Worm (Caenorhabditis elegans) whole organism, L1 larva: ENCODE data around the gene T08A11.1.
A peak's percentile ranks its signal among the peaks of the same experiment; 100 is the strongest.

Source experiments
- C16A3.4 ChIP-seq: fragments of 150-350 bp; optimal IDR thresholded peaks from 2 replicates; lab custom pipeline; 2014; ENCODE audit warnings: missing biosample characterization, missing genetic modification characterization
- F16B12.6 ChIP-seq: fragments of 150-350 bp; optimal IDR thresholded peaks from 2 replicates; lab custom pipeline; 2014; ENCODE audit warnings: missing biosample characterization, missing genetic modification characterization
- Y116A8C.19 ChIP-seq: sonication (generic microtip); optimal IDR thresholded peaks from 2 replicates; lab custom pipeline; 2016; ENCODE audit warnings: missing compliant biosample characterization, missing genetic modification characterization, borderline replicate concordance
- aha-1 ChIP-seq: fragments of 150-350 bp; optimal IDR thresholded peaks from 2 replicates; lab custom pipeline; 2014; ENCODE audit warnings: missing biosample characterization, missing genetic modification characterization
- ama-1 ChIP-seq: fragments of 150-350 bp; optimal IDR thresholded peaks from 2 replicates; lab custom pipeline; 2014
- ceh-82 ChIP-seq, 3 experiments: fragments of 150-350 bp in 1 of 3; sonication (generic microtip) in 2 of 3; optimal IDR thresholded peaks; 2 replicates each; lab custom pipeline; 2014 to 2017; ENCODE audit warnings: missing biosample characterization in 3 of 3, missing genetic modification characterization in 3 of 3
- ceh-90 ChIP-seq: sonication (generic microtip); optimal IDR thresholded peaks from 2 replicates; lab custom pipeline; 2016; ENCODE audit warnings: missing genetic modification characterization, missing compliant biosample characterization
- ces-1 ChIP-seq: fragments of 150-350 bp; optimal IDR thresholded peaks from 2 replicates; lab custom pipeline; 2014; ENCODE audit warnings: missing biosample characterization, missing genetic modification reagents, missing genetic modification characterization
- dpl-1 ChIP-seq, 3 experiments: fragments of 150-350 bp in 2 of 3; sonication (generic microtip) in 1 of 3; optimal IDR thresholded peaks; 2 replicates each; lab custom pipeline; 2014 to 2017; ENCODE audit warnings: missing biosample characterization in 3 of 3, missing genetic modification characterization in 3 of 3, missing genetic modification reagents in 3 of 3
- dsc-1 ChIP-seq: sonication (generic microtip); optimal IDR thresholded peaks from 2 replicates; lab custom pipeline; 2016; ENCODE audit warnings: mild to moderate bottlenecking, missing genetic modification characterization, missing compliant biosample characterization
- egl-13 ChIP-seq: sonication (generic microtip); optimal IDR thresholded peaks from 2 replicates; lab custom pipeline; 2016; ENCODE audit warnings: missing genotype, missing genetic modification reagents, missing genetic modification characterization, missing compliant biosample characterization
- elt-3 ChIP-seq, 6 experiments: fragments of 150-350 bp in 1 of 6; sonication (generic microtip); optimal IDR thresholded peaks; 2 replicates each; lab custom pipeline; 2017 to 2018; ENCODE audit warnings: missing biosample characterization in 6 of 6, missing genetic modification characterization in 6 of 6, inconsistent platforms in 1 of 6
- ets-5 ChIP-seq: fragments of 200-800 bp; sonication (Bioruptor generic); IDR thresholded peaks from 2 replicates; pipeline ENCODE4 v1.3.6; 2022; ENCODE audit warnings: missing genetic modification characterization, missing compliant biosample characterization
- fkh-10 ChIP-seq: sonication (generic microtip); optimal IDR thresholded peaks from 2 replicates; lab custom pipeline; 2017; ENCODE audit warnings: missing biosample characterization, missing genetic modification reagents, missing genetic modification characterization
- fkh-4 ChIP-seq: sonication (generic microtip); optimal IDR thresholded peaks from 2 replicates; lab custom pipeline; 2016; ENCODE audit warnings: missing compliant biosample characterization, missing genetic modification characterization, borderline replicate concordance
- fos-1 ChIP-seq: fragments of 150-350 bp; optimal IDR thresholded peaks from 2 replicates; lab custom pipeline; 2014; ENCODE audit warnings: missing biosample characterization, missing genetic modification characterization
- grh-1 ChIP-seq: fragments of 200-800 bp; sonication (Bioruptor generic); IDR thresholded peaks from 2 replicates; pipeline ENCODE4 v1.3.6; 2022; ENCODE audit warnings: missing genetic modification reagents, missing genetic modification characterization, missing compliant biosample characterization
- hlh-17 ChIP-seq: fragments of 200-800 bp; sonication (Bioruptor generic); optimal IDR thresholded peaks from 2 replicates; lab custom pipeline; 2018; ENCODE audit warnings: missing genetic modification characterization, mild to moderate bottlenecking, missing compliant biosample characterization, moderate library complexity, borderline replicate concordance
- hlh-4 ChIP-seq: sonication (generic microtip); optimal IDR thresholded peaks from 2 replicates; lab custom pipeline; 2016; ENCODE audit warnings: mild to moderate bottlenecking, missing genetic modification characterization, missing compliant biosample characterization
- hpl-2 ChIP-seq: fragments of 150-350 bp; optimal IDR thresholded peaks from 2 replicates; lab custom pipeline; 2014; ENCODE audit warnings: missing biosample characterization, missing genetic modification reagents, missing genetic modification characterization
- isw-1 ChIP-seq: fragments of 200-800 bp; sonication (Bioruptor generic); IDR thresholded peaks from 2 replicates; pipeline ENCODE4 v1.3.6; 2022; ENCODE audit warnings: missing genetic modification characterization, missing compliant biosample characterization
- jun-1 ChIP-seq: fragments of 150-350 bp; optimal IDR thresholded peaks from 2 replicates; lab custom pipeline; 2014; ENCODE audit warnings: missing biosample characterization, missing genetic modification reagents, missing genetic modification characterization
- lin-13 ChIP-seq: fragments of 150-350 bp; optimal IDR thresholded peaks from 2 replicates; lab custom pipeline; 2014; ENCODE audit warnings: missing biosample characterization, missing genetic modification reagents, missing genetic modification characterization
- lin-14 ChIP-seq: fragments of 200-800 bp; sonication (Bioruptor generic); optimal IDR thresholded peaks from 2 replicates; lab custom pipeline; 2018; ENCODE audit warnings: mild to moderate bottlenecking, missing genetic modification characterization, moderate library complexity, missing compliant biosample characterization
- lin-15B ChIP-seq: fragments of 150-350 bp; sonication (generic microtip); optimal IDR thresholded peaks from 3 replicates; lab custom pipeline; 2014; ENCODE audit warnings: missing biosample characterization, missing genetic modification characterization
- lin-35 ChIP-seq, 2 experiments: fragments of 150-350 bp; optimal IDR thresholded peaks; 2 replicates each; lab custom pipeline; 2014; ENCODE audit warnings: missing biosample characterization in 2 of 2, missing genetic modification characterization in 2 of 2, missing genetic modification reagents in 2 of 2
- lin-39 ChIP-seq: fragments of 150-350 bp; optimal IDR thresholded peaks from 2 replicates; lab custom pipeline; 2014; ENCODE audit warnings: missing biosample characterization, missing genetic modification reagents, missing genetic modification characterization
- lir-3 ChIP-seq: sonication (generic microtip); optimal IDR thresholded peaks from 2 replicates; lab custom pipeline; 2016; ENCODE audit warnings: mild to moderate bottlenecking, missing genetic modification characterization, moderate library complexity, missing compliant biosample characterization; ENCODE audit not compliant: poor library complexity
- lsy-2 ChIP-seq, 2 experiments: fragments of 150-350 bp; optimal IDR thresholded peaks; 2 replicates each; lab custom pipeline; 2014; ENCODE audit warnings: missing biosample characterization in 2 of 2, missing genetic modification characterization in 2 of 2
- mep-1 ChIP-seq: fragments of 150-350 bp; optimal IDR thresholded peaks from 2 replicates; lab custom pipeline; 2014; ENCODE audit warnings: missing biosample characterization, missing genetic modification characterization
- nhr-12 ChIP-seq: sonication (generic microtip); optimal IDR thresholded peaks from 2 replicates; lab custom pipeline; 2017; ENCODE audit warnings: missing biosample characterization, missing genetic modification characterization
- nhr-19 ChIP-seq: fragments of 200-800 bp; sonication (Bioruptor generic); conservative IDR thresholded peaks from 2 replicates; pipeline ENCODE4 v1.3.6; 2022; ENCODE audit warnings: missing genetic modification characterization, missing compliant biosample characterization
- nhr-20 ChIP-seq: sonication (generic microtip); optimal IDR thresholded peaks from 2 replicates; lab custom pipeline; 2016; ENCODE audit warnings: mild to moderate bottlenecking, missing genetic modification characterization, missing compliant biosample characterization
- nhr-237 ChIP-seq: fragments of 150-350 bp; optimal IDR thresholded peaks from 2 replicates; lab custom pipeline; 2014; ENCODE audit warnings: missing biosample characterization, missing genetic modification characterization
- nhr-28 ChIP-seq: fragments of 150-350 bp; optimal IDR thresholded peaks from 2 replicates; lab custom pipeline; 2014; ENCODE audit warnings: missing biosample characterization, missing genetic modification characterization
- nhr-47 ChIP-seq: sonication (generic microtip); optimal IDR thresholded peaks from 2 replicates; lab custom pipeline; 2016; ENCODE audit warnings: mild to moderate bottlenecking, missing genetic modification characterization, moderate library complexity, missing compliant biosample characterization
- nhr-71 ChIP-seq: sonication (generic microtip); optimal IDR thresholded peaks from 2 replicates; lab custom pipeline; 2016; ENCODE audit warnings: mild to moderate bottlenecking, missing genetic modification characterization, moderate library complexity, missing compliant biosample characterization
- nhr-76 ChIP-seq: sonication (generic microtip); optimal IDR thresholded peaks from 2 replicates; lab custom pipeline; 2017; ENCODE audit warnings: missing biosample characterization, missing genetic modification characterization
- nhr-77 ChIP-seq: fragments of 150-350 bp; optimal IDR thresholded peaks from 2 replicates; lab custom pipeline; 2014; ENCODE audit warnings: missing biosample characterization, missing genetic modification characterization
- nhr-84 ChIP-seq: sonication (generic microtip); optimal IDR thresholded peaks from 2 replicates; lab custom pipeline; 2017; ENCODE audit warnings: missing biosample characterization, missing genetic modification characterization
- nhr-85 ChIP-seq: sonication (generic microtip); peaks from one replicate; lab custom pipeline; 2016; ENCODE audit warnings: missing genetic modification characterization, inconsistent platforms, missing compliant biosample characterization
- pax-3 ChIP-seq: fragments of 200-800 bp; sonication (Bioruptor generic); optimal IDR thresholded peaks from 2 replicates; lab custom pipeline; 2018; ENCODE audit warnings: mild to moderate bottlenecking, missing genetic modification characterization, moderate library complexity, missing compliant biosample characterization
- rnt-1 ChIP-seq: sonication (generic microtip); optimal IDR thresholded peaks from 2 replicates; lab custom pipeline; 2016; ENCODE audit warnings: mild to moderate bottlenecking, missing genetic modification characterization, moderate library complexity, missing compliant biosample characterization
- skn-1 ChIP-seq: fragments of 150-350 bp; optimal IDR thresholded peaks from 2 replicates; lab custom pipeline; 2014; ENCODE audit warnings: missing biosample characterization, missing genetic modification characterization
- snpc-4 ChIP-seq: fragments of 150-350 bp; optimal IDR thresholded peaks from 2 replicates; lab custom pipeline; 2014; ENCODE audit warnings: missing biosample characterization, missing genetic modification characterization
- snu-23 ChIP-seq: sonication (generic microtip); optimal IDR thresholded peaks from 2 replicates; lab custom pipeline; 2016; ENCODE audit warnings: missing genetic modification characterization, missing compliant biosample characterization
- sox-4 ChIP-seq: sonication (generic microtip); optimal IDR thresholded peaks from 2 replicates; lab custom pipeline; 2016; ENCODE audit warnings: missing genetic modification characterization, missing compliant biosample characterization
- sup-37 ChIP-seq: fragments of 200-800 bp; sonication (Bioruptor generic); optimal IDR thresholded peaks from 2 replicates; lab custom pipeline; 2018; ENCODE audit warnings: mild to moderate bottlenecking, missing genetic modification characterization, missing compliant biosample characterization
- unc-130 ChIP-seq: fragments of 150-350 bp; optimal IDR thresholded peaks from 2 replicates; lab custom pipeline; 2017; ENCODE audit warnings: missing biosample characterization, missing genetic modification characterization, inconsistent platforms
- unc-86 ChIP-seq: sonication (generic microtip); optimal IDR thresholded peaks from 2 replicates; lab custom pipeline; 2016; ENCODE audit warnings: missing genetic modification characterization, missing compliant biosample characterization
- vab-15 ChIP-seq: sonication (generic microtip); optimal IDR thresholded peaks from 2 replicates; lab custom pipeline; 2017; ENCODE audit warnings: missing genotype, mild to moderate bottlenecking, missing genetic modification characterization, missing compliant biosample characterization
- xbp-1 ChIP-seq: sonication (generic microtip); optimal IDR thresholded peaks from 2 replicates; lab custom pipeline; 2016; ENCODE audit warnings: missing genetic modification characterization, missing compliant biosample characterization
- zag-1 ChIP-seq: fragments of 150-350 bp; optimal IDR thresholded peaks from 2 replicates; lab custom pipeline; 2014; ENCODE audit warnings: missing biosample characterization, missing genetic modification characterization
- ztf-4 ChIP-seq: fragments of 150-350 bp; optimal IDR thresholded peaks from 2 replicates; lab custom pipeline; 2014; ENCODE audit warnings: missing biosample characterization, missing genetic modification characterization

Gene T08A11.1

DNA sequence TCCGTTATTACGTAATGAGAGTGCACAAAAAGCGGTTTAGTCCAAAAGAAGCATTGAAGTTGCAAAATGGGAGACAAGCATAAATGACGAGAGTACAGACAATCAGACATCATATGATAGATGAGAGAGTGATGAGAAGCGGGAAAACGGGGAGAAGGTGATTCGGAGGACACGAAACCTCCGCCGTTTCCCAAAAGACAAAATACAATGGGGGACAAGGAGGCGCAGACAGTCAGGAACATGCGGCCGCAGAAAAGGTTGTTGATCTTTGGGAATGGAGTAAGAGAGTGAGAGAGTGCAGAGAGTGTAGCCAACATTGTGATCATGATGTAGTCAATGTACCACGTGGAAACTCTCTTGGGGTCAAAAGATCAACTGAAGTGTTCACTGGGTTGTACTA, 25.3 kb downstream of the T08A11.1 start (continued):
- TF ChIP-seq jun-1: peak; percentile 94
- no peak for TF ChIP-seq vab-15 (tag; lab: Kevin White, UChicago)
- TF ChIP-seq Y116A8C.19 (tag; lab: Kevin White, UChicago): no peak
- peak; percentile 80 for TF ChIP-seq skn-1 (tag; lab: Kevin White, UChicago)
- TF ChIP-seq lin-39 (tag; lab: Kevin White, UChicago): peak; percentile 19
- peak; percentile 81 for TF ChIP-seq grh-1
- peak in 4 of 6 experiments; percentile 42 to 75 (median 66) for TF ChIP-seq elt-3 (tag; optimal IDR thresholded peaks at IDR 0.05; lab: Kevin White, UChicago)
- peak; percentile 88 to 90 for TF ChIP-seq lsy-2 (tag; optimal IDR thresholded peaks at IDR 0.05; lab: Kevin White, UChicago)
- TF ChIP-seq lin-15B (tag; lab: Kevin White, UChicago): peak; percentile 25
- TF ChIP-seq nhr-20 (tag; lab: Kevin White, UChicago): peak; percentile 100
- TF ChIP-seq ceh-82 (tag; optimal IDR thresholded peaks at IDR 0.05; lab: Kevin White, UChicago): peak; percentile 72 to 79 (median 79)
- TF ChIP-seq hlh-17: no peak
- peak; percentile 99 for TF ChIP-seq lin-14 (GFP tag; lab: Kevin White, UChicago)
- peak; percentile 79 to 87 for TF ChIP-seq lin-35 (GFP tag; optimal IDR thresholded peaks at IDR 0.05; lab: Kevin White, UChicago)
- peak; percentile 95 for TF ChIP-seq fkh-10 (GFP tag; lab: Kevin White, UChicago)
- peak; percentile 85 for TF ChIP-seq fos-1
- peak; percentile 91 for TF ChIP-seq rnt-1 (tag; lab: Kevin White, UChicago)
- peak; percentile 91 for TF ChIP-seq lin-13 (GFP tag; lab: Kevin White, UChicago)
- TF ChIP-seq pax-3: peak; percentile 80
- peak; percentile 16 for TF ChIP-seq ama-1 (lab: Kevin White, UChicago)
- TF ChIP-seq unc-86 (tag; lab: Kevin White, UChicago): peak; percentile 88
- peak; percentile 95 for TF ChIP-seq nhr-77 (tag; lab: Kevin White, UChicago)
- TF ChIP-seq nhr-12: peak; percentile 65
- peak; percentile 64 to 75 (median 68) for TF ChIP-seq dpl-1 (GFP tag; optimal IDR thresholded peaks at IDR 0.05; lab: Kevin White, UChicago)
- peak; percentile 93 for TF ChIP-seq nhr-237 (tag; lab: Kevin White, UChicago)
- TF ChIP-seq zag-1: no peak
- TF ChIP-seq unc-130 (tag; lab: Kevin White, UChicago): peak; percentile 69
- peak; percentile 80 for TF ChIP-seq sup-37 (GFP tag; lab: Kevin White, UChicago)
- TF ChIP-seq nhr-71: peak; percentile 98
- TF ChIP-seq lir-3 (tag; lab: Kevin White, UChicago): peak; percentile 84
- peak; percentile 94 for TF ChIP-seq nhr-47
- peak; percentile 85 for TF ChIP-seq dsc-1 (tag; lab: Kevin White, UChicago)
- peak; percentile 94 for TF ChIP-seq ztf-4 (tag; lab: Kevin White, UChicago)
- no peak for TF ChIP-seq ets-5 (GFP tag; lab: Robert Waterston, UW)
- TF ChIP-seq xbp-1 (tag; lab: Kevin White, UChicago): peak; percentile 92
- TF ChIP-seq hlh-4 (tag; lab: Kevin White, UChicago): no peak
- no peak for TF ChIP-seq nhr-84 (tag; lab: Kevin White, UChicago)
- peak; percentile 97 for TF ChIP-seq snu-23 (GFP tag; lab: Kevin White, UChicago)
- TF ChIP-seq snpc-4 (tag; lab: Kevin White, UChicago): peak; percentile 39
- peak; percentile 3 for TF ChIP-seq F16B12.6
- TF ChIP-seq isw-1 (GFP tag; lab: Robert Waterston, UW): peak; percentile 77
- TF ChIP-seq ces-1 (GFP tag; lab: Kevin White, UChicago): no peak
- TF ChIP-seq sox-4 (tag; lab: Kevin White, UChicago): peak; percentile 79
- no peak for TF ChIP-seq fkh-4 (tag; lab: Kevin White, UChicago)
- TF ChIP-seq nhr-85 (tag; lab: Kevin White, UChicago): peak; percentile 99
- no peak for TF ChIP-seq nhr-76 (tag; lab: Kevin White, UChicago)
- peak; percentile 80 for TF ChIP-seq nhr-28 (tag; lab: Kevin White, UChicago)
- TF ChIP-seq nhr-19 (GFP tag; lab: Robert Waterston, UW): peak; percentile 89
- peak; percentile 92 for TF ChIP-seq mep-1 (tag; lab: Kevin White, UChicago)
- peak; percentile 91 for TF ChIP-seq C16A3.4 (tag; lab: Kevin White, UChicago)
- no peak for TF ChIP-seq ceh-90 (tag; lab: Kevin White, UChicago)
- peak; percentile 51 for TF ChIP-seq aha-1
- peak; percentile 72 for TF ChIP-seq hpl-2 (GFP tag; lab: Kevin White, UChicago)
- peak; percentile 83 for TF ChIP-seq egl-13 (tag; lab: Kevin White, UChicago)
